Worm (Caenorhabditis elegans) whole organism, L2 larva: ENCODE measurements around the gene fbxa-11.

ENCODE experiments used
- R02D3.7 ChIP-seq: fragments of 150-350 bp; optimal IDR thresholded peaks from 2 replicates; lab custom pipeline; 2014; ENCODE audit warnings: missing biosample characterization, missing genetic modification characterization
- Y55F3AM.14 ChIP-seq: fragments of 200-800 bp; sonication (Bioruptor generic); optimal IDR thresholded peaks from 2 replicates; lab custom pipeline; 2018; ENCODE audit warnings: mild to moderate bottlenecking, missing genetic modification characterization, missing compliant biosample characterization
- aly-2 ChIP-seq: fragments of 150-350 bp; optimal IDR thresholded peaks from 2 replicates; lab custom pipeline; 2014; ENCODE audit warnings: missing biosample characterization, missing genetic modification characterization
- ama-1 ChIP-seq: fragments of 150-350 bp; optimal IDR thresholded peaks from 2 replicates; lab custom pipeline; 2018; ENCODE audit warnings: inconsistent platforms
- mab-5 ChIP-seq: fragments of 150-350 bp; optimal IDR thresholded peaks from 2 replicates; lab custom pipeline; 2014; ENCODE audit warnings: missing biosample characterization, missing genetic modification characterization
- nhr-21 ChIP-seq: fragments of 150-350 bp; optimal IDR thresholded peaks from 2 replicates; lab custom pipeline; 2014; ENCODE audit warnings: missing biosample characterization, missing genetic modification characterization
- nhr-237 ChIP-seq: fragments of 150-350 bp; optimal IDR thresholded peaks from 2 replicates; lab custom pipeline; 2014; ENCODE audit warnings: missing biosample characterization, missing genetic modification characterization
- nhr-77 ChIP-seq: fragments of 150-350 bp; optimal IDR thresholded peaks from 2 replicates; lab custom pipeline; 2014; ENCODE audit warnings: missing biosample characterization, missing genetic modification characterization
- unc-39 ChIP-seq: fragments of 150-350 bp; optimal IDR thresholded peaks from 2 replicates; lab custom pipeline; 2014; ENCODE audit warnings: missing biosample characterization, missing genetic modification characterization
- unc-62 ChIP-seq: fragments of 150-350 bp; optimal IDR thresholded peaks from 2 replicates; lab custom pipeline; 2014; ENCODE audit warnings: missing biosample characterization, missing genetic modification reagents, missing genetic modification characterization

ce11 chrIII:961948-962347 is 11.3 kb downstream of the fbxa-11 start, which contains the start of gene fbxa-51:
- no peak for TF ChIP-seq unc-39 (tag; lab: Kevin White, UChicago)
- no peak for TF ChIP-seq R02D3.7
- no peak for TF ChIP-seq unc-62
- TF ChIP-seq nhr-77 (tag; lab: Kevin White, UChicago): no peak
- no peak for TF ChIP-seq mab-5 (tag; lab: Kevin White, UChicago)
- no peak for TF ChIP-seq aly-2 (tag; lab: Kevin White, UChicago)
- no peak for TF ChIP-seq nhr-21 (tag; lab: Kevin White, UChicago)
- no peak for TF ChIP-seq ama-1 (lab: Kevin White, UChicago)
- TF ChIP-seq Y55F3AM.14 (GFP tag; lab: Kevin White, UChicago): no peak
- TF ChIP-seq nhr-237 (tag; lab: Kevin White, UChicago): no peak
